Worm (Caenorhabditis elegans): ENCODE measurements around the gene lips-5.

ce11 chrIV:11788383-11788963 lies 14.9 kb upstream of the lips-5 start:
- TF ChIP-seq sptf-1 (tag; optimal IDR thresholded peaks at IDR 0.05) (no peak), pha-4 (tag; optimal IDR thresholded peaks at IDR 0.05) (no peak), nhr-12 (tag; optimal IDR thresholded peaks at IDR 0.05) (no peak), nhr-76 (tag; optimal IDR thresholded peaks at IDR 0.05) (no peak), nhr-2 (tag; optimal IDR thresholded peaks at IDR 0.05) (no peak), lin-13 (tag; optimal IDR thresholded peaks at IDR 0.05) (no peak), nhr-28 (tag; optimal IDR thresholded peaks at IDR 0.05) (no peak), unc-39 (tag; optimal IDR thresholded peaks at IDR 0.05) (no peak)
